Worm (Caenorhabditis elegans): ENCODE measurements around the gene ZK563.7.

The ZK563.7 gene

ce11 chrX:3369442-3369841, 10.8 kb upstream of the ZK563.7 start:
- no peak for TF ChIP-seq elt-1 (tag; optimal IDR thresholded peaks at IDR 0.05)
- no peak for TF ChIP-seq nhr-129 (tag; optimal IDR thresholded peaks at IDR 0.05)
- TF ChIP-seq ceh-82 (tag; optimal IDR thresholded peaks at IDR 0.05): no peak
- TF ChIP-seq sma-9 (GFP tag; optimal IDR thresholded peaks at IDR 0.05): no peak
- TF ChIP-seq sma-9 (tag; optimal IDR thresholded peaks at IDR 0.05): no peak
- no peak for TF ChIP-seq nhr-25 (tag; optimal IDR thresholded peaks at IDR 0.05)

ce11 chrX:3371264-3371663, 9.0 kb upstream of the ZK563.7 start:
- TF ChIP-seq F13H6.1 (tag; optimal IDR thresholded peaks at IDR 0.05) (peak; percentile 67), nhr-129 (tag; optimal IDR thresholded peaks at IDR 0.05) (peak; percentile 89), unc-55 (GFP tag; optimal IDR thresholded peaks at IDR 0.05) (peak; percentile 73), fos-1 (tag; optimal IDR thresholded peaks at IDR 0.05) (peak; percentile 48), Y55F3AM.14 (GFP tag; optimal IDR thresholded peaks at IDR 0.05) (peak; percentile 66), nhr-237 (tag; optimal IDR thresholded peaks at IDR 0.05) (no peak), snpc-4 (tag; optimal IDR thresholded peaks at IDR 0.05) (peak; percentile 33), crh-2 (tag; optimal IDR thresholded peaks at IDR 0.05) (peak; percentile 47), mab-5 (tag; optimal IDR thresholded peaks at IDR 0.05) (peak; percentile 30), egl-27 (tag; optimal IDR thresholded peaks at IDR 0.05) (peak; percentile 34), sma-9 (GFP tag; optimal IDR thresholded peaks at IDR 0.05) (peak; percentile 72), sma-9 (tag; optimal IDR thresholded peaks at IDR 0.05) (no peak), mdl-1 (tag; optimal IDR thresholded peaks at IDR 0.05) (peak in 1 of 2 experiments; percentile 14), peb-1 (tag; optimal IDR thresholded peaks at IDR 0.05) (no peak), unc-39 (tag; optimal IDR thresholded peaks at IDR 0.05) (no peak), nhr-25 (tag; optimal IDR thresholded peaks at IDR 0.05) (peak; percentile 34), ztf-11 (tag; optimal IDR thresholded peaks at IDR 0.05) (no peak), nhr-21 (tag; optimal IDR thresholded peaks at IDR 0.05) (peak; percentile 78), sma-3 (GFP tag; optimal IDR thresholded peaks at IDR 0.05) (peak; percentile 40), ama-1 (optimal IDR thresholded peaks at IDR 0.05) (no peak), nhr-6 (tag; optimal IDR thresholded peaks at IDR 0.05) (peak; percentile 4), C34F6.9 (tag; optimal IDR thresholded peaks at IDR 0.05) (peak; percentile 37), nhr-12 (tag; optimal IDR thresholded peaks at IDR 0.05) (no peak), lin-13 (GFP tag; optimal IDR thresholded peaks at IDR 0.05) (peak; percentile 38), nhr-11 (tag; optimal IDR thresholded peaks at IDR 0.05) (peak; percentile 40), ztf-4 (tag; optimal IDR thresholded peaks at IDR 0.05) (no peak), sem-4 (tag; optimal IDR thresholded peaks at IDR 0.05) (peak; percentile 53), lsy-2 (tag; optimal IDR thresholded peaks at IDR 0.05) (peak in 1 of 2 experiments; percentile 32), lin-11 (tag; optimal IDR thresholded peaks at IDR 0.05) (peak; percentile 7), gmeb-1 (tag; optimal IDR thresholded peaks at IDR 0.05) (peak; percentile 64)

ce11 chrX:3374642-3375041, 5.6 kb upstream of the ZK563.7 start, which contains the start of gene clc-3:
Gene clc-3, minus strand, starts transcription at chrX:3374742.
- TF ChIP-seq ama-1 (optimal IDR thresholded peaks at IDR 0.05) (no peak), nhr-21 (tag; optimal IDR thresholded peaks at IDR 0.05) (no peak), snpc-4 (tag; optimal IDR thresholded peaks at IDR 0.05) (no peak), mab-5 (tag; optimal IDR thresholded peaks at IDR 0.05) (no peak)

ce11 chrX:3375320-3375719, 4.9 kb upstream of the ZK563.7 start:
- TF ChIP-seq nhr-6 (tag; optimal IDR thresholded peaks at IDR 0.05) (no peak), unc-55 (GFP tag; optimal IDR thresholded peaks at IDR 0.05) (peak; percentile 10)

ce11 chrX:3379114-3379513, 1.2 kb upstream of the ZK563.7 start, which contains the start of gene sorf-1:
Gene sorf-1, minus strand, starts transcription at chrX:3379248.
- no peak for TF ChIP-seq blmp-1 (tag; optimal IDR thresholded peaks at IDR 0.05; ENCODE audit: insufficient read depth)
- TF ChIP-seq mdl-1 (tag; optimal IDR thresholded peaks at IDR 0.05): no peak
- TF ChIP-seq nhr-77 (tag; optimal IDR thresholded peaks at IDR 0.05): no peak
- peak in 1 of 2 experiments; percentile 42 for TF ChIP-seq lsy-2 (tag; optimal IDR thresholded peaks at IDR 0.05)
- no peak for TF ChIP-seq mab-5 (tag; optimal IDR thresholded peaks at IDR 0.05)
- TF ChIP-seq ztf-4 (tag; optimal IDR thresholded peaks at IDR 0.05): no peak
- TF ChIP-seq unc-39 (tag; optimal IDR thresholded peaks at IDR 0.05): no peak
- TF ChIP-seq sma-3 (GFP tag; optimal IDR thresholded peaks at IDR 0.05): peak; percentile 57
- no peak for TF ChIP-seq nhr-11 (tag; optimal IDR thresholded peaks at IDR 0.05)
- TF ChIP-seq ceh-16 (tag; optimal IDR thresholded peaks at IDR 0.05): no peak
- TF ChIP-seq nhr-129 (tag; optimal IDR thresholded peaks at IDR 0.05): peak; percentile 19
- peak; percentile 36 for TF ChIP-seq sma-9 (GFP tag; optimal IDR thresholded peaks at IDR 0.05)
- no peak for TF ChIP-seq sma-9 (tag; optimal IDR thresholded peaks at IDR 0.05)
- peak; percentile 56 for TF ChIP-seq unc-55 (GFP tag; optimal IDR thresholded peaks at IDR 0.05)
- peak; percentile 2 for TF ChIP-seq lin-13 (GFP tag; optimal IDR thresholded peaks at IDR 0.05)
- no peak for TF ChIP-seq ztf-1 (GFP tag; conservative IDR thresholded peaks at IDR 0.05)
- no peak for TF ChIP-seq nhr-12 (tag; optimal IDR thresholded peaks at IDR 0.05)
- peak; percentile 46 for TF ChIP-seq C34F6.9 (tag; optimal IDR thresholded peaks at IDR 0.05)
- TF ChIP-seq mbf-1 (tag; optimal IDR thresholded peaks at IDR 0.05): no peak
- TF ChIP-seq Y55F3AM.14 (GFP tag; optimal IDR thresholded peaks at IDR 0.05): no peak
